Fruit fly (Drosophila melanogaster) whole organism: ENCODE data around the gene CG5167.

Experiments
- CG8478 ChIP-seq: fragments of >200 bp; optimal IDR thresholded peaks from 2 replicates; lab custom pipeline; 2018; ENCODE audit warnings: inconsistent platforms
- Dll ChIP-seq: fragments of >200 bp; optimal IDR thresholded peaks from 2 replicates; lab custom pipeline; 2017
- EcR ChIP-seq, 2 experiments: fragments of >200 bp; optimal IDR thresholded peaks; 2 replicates each; lab custom pipeline; 2017; ENCODE audit warnings: missing biosample characterization in 2 of 2, missing genetic modification characterization in 2 of 2, missing genetic modification reagents in 2 of 2
- psq ChIP-seq: fragments of >200 bp; optimal IDR thresholded peaks from 2 replicates; lab custom pipeline; 2017

DNA sequence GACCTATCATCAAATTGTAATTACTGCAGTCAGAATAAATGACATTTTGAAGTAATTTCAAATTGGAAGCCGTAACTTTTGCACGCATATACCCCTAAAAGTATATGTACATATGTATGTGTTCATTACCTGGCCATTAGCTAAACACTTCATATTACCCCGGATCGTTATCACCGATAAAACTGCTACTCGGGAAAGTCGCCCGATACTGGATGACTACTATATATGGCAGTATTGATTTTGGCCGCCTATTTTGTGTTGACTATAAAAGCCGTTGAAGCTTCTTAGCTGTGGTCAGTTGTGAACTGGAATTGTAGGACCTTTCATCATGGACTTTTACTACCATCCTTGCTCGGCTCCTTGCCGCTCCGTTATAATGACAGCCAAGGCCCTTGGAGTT, 26.6 kb upstream of the CG5167 start, which contains the start of gene GstD8:
- TF ChIP-seq Dll (lab: Kevin White, UChicago) (no peak), CG8478 (lab: Kevin White, UChicago) (no peak), psq (lab: Kevin White, UChicago) (no peak), EcR (GFP tag; optimal IDR thresholded peaks at IDR 0.05; lab: Kevin White, UChicago) (no peak)
